Fruit fly (Drosophila melanogaster): Measurements from ENCODE around the gene wntD.

Gene wntD

DNA sequence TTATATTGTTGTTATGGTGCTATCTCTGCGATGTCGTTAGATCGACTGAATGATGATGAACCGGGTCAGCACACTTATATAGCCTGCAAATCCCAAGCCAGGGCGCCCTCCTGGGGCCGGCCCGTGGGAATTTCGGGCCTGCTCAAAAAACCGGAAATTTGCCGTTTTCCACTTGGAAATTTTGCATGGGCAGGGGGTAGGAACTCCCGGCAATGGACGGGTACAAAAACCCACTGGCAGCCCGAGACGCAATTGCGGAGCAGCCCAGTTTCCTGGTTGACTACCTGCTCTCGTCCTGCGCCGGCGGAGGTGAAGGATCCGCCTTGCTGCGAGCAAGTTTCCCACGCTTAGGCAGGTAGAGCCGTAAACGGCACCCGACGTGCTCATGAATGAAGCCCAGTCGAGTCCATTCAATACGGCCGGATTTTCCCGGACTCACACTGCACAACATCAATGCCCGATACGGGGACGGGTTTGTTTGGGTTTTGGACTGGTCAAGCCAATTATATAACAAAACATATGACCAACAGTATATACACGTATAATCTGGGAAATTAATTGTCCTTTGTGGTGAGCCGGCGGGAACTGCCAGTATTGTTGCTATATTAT lies at the start of gene wntD:
TSS of gene wntD (minus strand) at position 51 of the 609 bp plus-strand sequence.
- no peak for TF ChIP-seq toe (GFP tag; optimal IDR thresholded peaks at IDR 0.05)
- no peak for TF ChIP-seq CG12768 (GFP tag; optimal IDR thresholded peaks at IDR 0.05)
- no peak for TF ChIP-seq CG11617 (GFP tag; optimal IDR thresholded peaks at IDR 0.05)
- no peak for TF ChIP-seq kay (GFP tag; ENCODE audit: borderline replicate concordance)
- TF ChIP-seq ovo (GFP tag; optimal IDR thresholded peaks at IDR 0.05), result no peak
- TF ChIP-seq Crg-1 (GFP tag; optimal IDR thresholded peaks at IDR 0.05), result no peak
- no peak for TF ChIP-seq cnc (optimal IDR thresholded peaks at IDR 0.05)
- no peak for TF ChIP-seq CG5204 (GFP tag; optimal IDR thresholded peaks at IDR 0.05)
- no peak for TF ChIP-seq CG7101 (tag; optimal IDR thresholded peaks at IDR 0.05)
- no peak for TF ChIP-seq CG14711 (tag; optimal IDR thresholded peaks at IDR 0.05)
- TF ChIP-seq Clk (GFP tag; optimal IDR thresholded peaks at IDR 0.05), result no peak
- TF ChIP-seq Mnt (GFP tag; optimal IDR thresholded peaks at IDR 0.05), result no peak
- TF ChIP-seq bab1 (GFP tag; optimal IDR thresholded peaks at IDR 0.05), result no peak
- TF ChIP-seq CG1620 (GFP tag; optimal IDR thresholded peaks at IDR 0.05), result no peak
- TF ChIP-seq pad (GFP tag; optimal IDR thresholded peaks at IDR 0.05), result no peak
- no peak for TF ChIP-seq cic (GFP tag; optimal IDR thresholded peaks at IDR 0.05)
- no peak for TF ChIP-seq CG7045 (GFP tag; optimal IDR thresholded peaks at IDR 0.05)
- no peak for TF ChIP-seq tj (GFP tag; optimal IDR thresholded peaks at IDR 0.05)

DNA sequence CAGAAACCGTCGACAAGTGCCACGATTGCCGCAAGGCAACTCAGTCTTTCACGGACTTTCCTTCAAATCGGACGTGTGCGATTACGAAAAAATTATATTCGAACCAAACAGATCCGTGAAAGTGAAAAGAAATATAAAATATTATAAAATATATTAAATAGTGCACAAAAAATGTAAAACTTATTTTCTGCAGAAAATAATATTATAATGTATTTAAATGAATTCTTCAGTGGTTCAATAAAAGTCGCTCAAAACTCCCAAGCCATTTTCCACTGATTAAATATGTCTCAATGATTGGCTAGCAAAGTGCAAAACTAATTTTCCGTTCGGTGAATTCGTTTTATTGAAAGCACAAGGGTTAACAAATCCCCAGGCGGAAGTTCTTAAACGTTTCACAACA lies 45.0 kb upstream of the wntD start, which contains the start of gene PK2-R1:
TSS of gene PK2-R1 (plus strand) at position 301 of the 400 bp plus-strand sequence.
- no peak for TF ChIP-seq CG33017 (tag; optimal IDR thresholded peaks at IDR 0.05)
- TF ChIP-seq CG14711 (tag; optimal IDR thresholded peaks at IDR 0.05), result no peak
- no peak for TF ChIP-seq CG5204 (GFP tag; optimal IDR thresholded peaks at IDR 0.05)
- TF ChIP-seq Clk (GFP tag; optimal IDR thresholded peaks at IDR 0.05), result no peak
- no peak for TF ChIP-seq kay (GFP tag; ENCODE audit: borderline replicate concordance)
- TF ChIP-seq ovo (GFP tag; optimal IDR thresholded peaks at IDR 0.05), result no peak
- TF ChIP-seq tj (GFP tag; optimal IDR thresholded peaks at IDR 0.05), result no peak
- TF ChIP-seq Crg-1 (GFP tag; optimal IDR thresholded peaks at IDR 0.05), result no peak
- TF ChIP-seq bab1 (GFP tag; optimal IDR thresholded peaks at IDR 0.05), result no peak
- no peak for TF ChIP-seq cnc (optimal IDR thresholded peaks at IDR 0.05)
- no peak for TF ChIP-seq CG1620 (GFP tag; optimal IDR thresholded peaks at IDR 0.05)
- TF ChIP-seq pad (GFP tag; optimal IDR thresholded peaks at IDR 0.05), result no peak
- no peak for TF ChIP-seq cic (GFP tag; optimal IDR thresholded peaks at IDR 0.05)
- TF ChIP-seq Mnt (GFP tag; optimal IDR thresholded peaks at IDR 0.05), result no peak
- no peak for TF ChIP-seq CG11617 (GFP tag; optimal IDR thresholded peaks at IDR 0.05)

DNA sequence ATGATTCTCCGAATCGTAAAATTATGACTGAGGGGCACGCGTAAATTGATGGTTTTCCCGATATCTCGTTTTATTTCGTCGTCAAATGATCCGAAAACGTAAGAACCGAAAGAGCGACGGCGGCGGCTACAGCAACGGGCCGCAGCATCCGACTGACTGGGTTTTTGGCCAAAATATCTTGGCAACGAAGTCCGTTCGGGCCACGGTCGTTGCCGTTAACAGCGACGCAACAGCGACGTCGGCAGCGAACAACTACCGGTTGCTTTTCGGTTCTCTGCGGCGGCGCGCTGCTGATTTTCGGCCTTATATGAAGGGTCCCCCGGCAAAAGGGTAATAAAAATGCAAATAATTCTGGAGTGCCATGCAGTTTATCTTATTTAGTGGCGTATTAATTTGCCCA lies 41.0 kb upstream of the wntD start, which contains the start of gene PK2-R2:
TSS of gene PK2-R2 (minus strand) at position 160 of the 400 bp plus-strand sequence.
- TF ChIP-seq ovo (GFP tag; optimal IDR thresholded peaks at IDR 0.05) (no peak), CG14711 (tag; optimal IDR thresholded peaks at IDR 0.05) (no peak), cnc (optimal IDR thresholded peaks at IDR 0.05) (no peak), pad (GFP tag; optimal IDR thresholded peaks at IDR 0.05) (no peak), kay (GFP tag; ENCODE audit: borderline replicate concordance) (no peak), tj (GFP tag; optimal IDR thresholded peaks at IDR 0.05) (no peak), CG7045 (GFP tag; optimal IDR thresholded peaks at IDR 0.05) (no peak), toe (GFP tag; optimal IDR thresholded peaks at IDR 0.05) (no peak), Crg-1 (GFP tag; optimal IDR thresholded peaks at IDR 0.05) (no peak), CG12768 (GFP tag; optimal IDR thresholded peaks at IDR 0.05) (no peak), CG33017 (tag; optimal IDR thresholded peaks at IDR 0.05) (no peak), Clk (GFP tag; optimal IDR thresholded peaks at IDR 0.05) (no peak)

DNA sequence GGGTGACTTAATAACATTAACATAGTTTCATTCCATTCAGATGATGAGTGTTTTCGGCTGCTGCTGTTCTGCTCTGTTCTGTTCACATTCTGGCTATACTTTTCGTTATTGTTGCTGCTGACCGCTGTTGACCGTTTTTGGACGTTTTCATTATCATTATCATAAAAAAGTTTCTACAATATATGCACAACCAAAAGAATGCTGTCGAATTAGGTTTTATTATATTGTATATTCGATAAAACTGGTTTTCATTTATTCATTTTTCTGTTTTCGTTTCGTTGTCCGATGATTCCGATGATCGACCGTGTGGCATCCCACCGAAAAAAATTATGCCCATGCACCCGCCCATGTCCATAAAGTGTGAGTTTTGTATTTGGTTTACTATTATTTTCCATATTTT lies 40.0 kb upstream of the wntD start:
- no peak for TF ChIP-seq Crg-1 (GFP tag; optimal IDR thresholded peaks at IDR 0.05)
- no peak for TF ChIP-seq CG5204 (GFP tag; optimal IDR thresholded peaks at IDR 0.05)

DNA sequence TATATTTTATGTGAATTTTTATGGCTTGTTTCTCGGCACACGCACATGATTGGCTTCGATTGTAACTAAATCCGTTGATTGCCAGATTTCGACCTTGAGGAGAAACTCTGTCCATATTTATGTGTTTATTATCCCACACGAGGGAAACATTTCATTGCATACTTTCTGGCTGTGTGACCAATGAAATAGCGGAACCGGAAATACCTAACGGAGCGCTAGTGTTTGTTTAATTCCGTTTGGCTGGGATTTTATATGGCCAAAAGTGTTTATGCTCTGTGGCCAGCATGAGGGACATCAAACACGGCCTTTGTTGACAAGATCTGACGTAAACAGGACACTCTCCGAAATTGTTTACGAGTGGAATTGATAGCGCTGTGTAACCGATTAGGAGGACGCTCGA lies 26.9 kb upstream of the wntD start:
- TF ChIP-seq cic (GFP tag; optimal IDR thresholded peaks at IDR 0.05), result no peak
- TF ChIP-seq cnc (optimal IDR thresholded peaks at IDR 0.05), result no peak
- TF ChIP-seq Hr96 (GFP tag; optimal IDR thresholded peaks at IDR 0.05), result no peak
- no peak for TF ChIP-seq Clk (GFP tag; optimal IDR thresholded peaks at IDR 0.05)
- TF ChIP-seq ovo (GFP tag; optimal IDR thresholded peaks at IDR 0.05), result no peak
- no peak for TF ChIP-seq CG7101 (tag; optimal IDR thresholded peaks at IDR 0.05)
- no peak for TF ChIP-seq toe (GFP tag; optimal IDR thresholded peaks at IDR 0.05)
- TF ChIP-seq Crg-1 (GFP tag; optimal IDR thresholded peaks at IDR 0.05), result no peak
- no peak for TF ChIP-seq pad (GFP tag; optimal IDR thresholded peaks at IDR 0.05)
- no peak for TF ChIP-seq CG7045 (GFP tag; optimal IDR thresholded peaks at IDR 0.05)
- TF ChIP-seq tj (GFP tag; optimal IDR thresholded peaks at IDR 0.05), result no peak
- no peak for TF ChIP-seq CG33017 (tag; optimal IDR thresholded peaks at IDR 0.05)
- TF ChIP-seq CG12768 (GFP tag; optimal IDR thresholded peaks at IDR 0.05), result no peak
- no peak for TF ChIP-seq kay (GFP tag; ENCODE audit: borderline replicate concordance)
- no peak for TF ChIP-seq Mnt (GFP tag; optimal IDR thresholded peaks at IDR 0.05)
- TF ChIP-seq CG5204 (GFP tag; optimal IDR thresholded peaks at IDR 0.05), result no peak
- no peak for TF ChIP-seq CG11617 (GFP tag; optimal IDR thresholded peaks at IDR 0.05)
- no peak for TF ChIP-seq bab1 (GFP tag; optimal IDR thresholded peaks at IDR 0.05)

DNA sequence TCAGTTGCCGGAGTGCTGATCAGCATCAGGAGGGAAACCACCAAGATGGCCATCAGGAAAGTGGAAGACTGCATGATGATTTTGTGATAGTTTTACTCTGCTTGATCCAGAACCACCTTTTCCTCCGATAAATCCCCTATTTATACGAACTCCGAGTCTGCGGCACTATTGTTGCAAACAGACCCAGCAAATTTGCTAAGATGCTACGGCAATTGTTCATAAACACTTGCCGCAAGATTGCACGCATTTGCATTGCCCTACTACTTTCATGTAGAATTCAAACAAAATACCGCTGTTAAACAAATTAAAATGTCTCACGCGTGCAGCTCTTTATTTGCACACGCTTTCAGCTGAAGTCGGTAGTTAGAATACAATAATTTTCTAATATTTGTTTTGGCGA lies 26.2 kb upstream of the wntD start, which contains the start of gene CG45080:
TSS of gene CG45080 (minus strand) at position 101 of the 400 bp plus-strand sequence.
- no peak for TF ChIP-seq CG33017 (tag; optimal IDR thresholded peaks at IDR 0.05)
- TF ChIP-seq Crg-1 (GFP tag; optimal IDR thresholded peaks at IDR 0.05), result no peak
- TF ChIP-seq CG5204 (GFP tag; optimal IDR thresholded peaks at IDR 0.05), result no peak
- TF ChIP-seq bab1 (GFP tag; optimal IDR thresholded peaks at IDR 0.05), result no peak
- no peak for TF ChIP-seq CG1620 (GFP tag; optimal IDR thresholded peaks at IDR 0.05)
- no peak for TF ChIP-seq cnc (optimal IDR thresholded peaks at IDR 0.05)
- TF ChIP-seq cic (GFP tag; optimal IDR thresholded peaks at IDR 0.05), result no peak
